Fruit fly (Drosophila melanogaster): ENCODE results near the gene CG4982.
A peak's percentile ranks its signal among the peaks of the same experiment; 100 is the strongest.

Gene CG4982

DNA sequence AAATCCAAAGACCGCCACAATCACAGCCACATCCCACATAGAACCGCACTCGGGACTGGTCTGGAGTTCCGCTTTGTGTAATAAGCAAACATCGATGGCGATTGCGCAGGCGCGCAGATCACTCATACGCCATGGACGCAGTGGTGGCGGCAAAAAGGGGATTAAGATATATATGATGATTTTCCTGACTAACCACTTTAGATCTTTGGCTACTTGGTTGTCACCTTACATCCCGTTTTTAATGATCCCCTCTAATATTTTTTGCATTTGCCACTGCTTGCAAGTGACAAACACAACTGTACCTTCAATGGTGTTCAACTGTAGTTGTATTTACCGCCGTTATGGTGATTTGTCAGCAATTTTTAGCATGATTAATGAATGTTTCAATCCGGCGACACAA lies 8.7 kb downstream of the CG4982 start:
- no peak for TF ChIP-seq tai (GFP tag; optimal IDR thresholded peaks at IDR 0.05)
- TF ChIP-seq CG9705 (GFP tag; optimal IDR thresholded peaks at IDR 0.05): no peak
- TF ChIP-seq ey (GFP tag; optimal IDR thresholded peaks at IDR 0.05): peak; percentile 32
- TF ChIP-seq dmrt93B (GFP tag; optimal IDR thresholded peaks at IDR 0.05): no peak
- no peak for TF ChIP-seq Hnf4 (GFP tag; optimal IDR thresholded peaks at IDR 0.05)
- TF ChIP-seq br (GFP tag; optimal IDR thresholded peaks at IDR 0.05): peak; percentile 17
- no peak for TF ChIP-seq brk (GFP tag; optimal IDR thresholded peaks at IDR 0.05)
- TF ChIP-seq foxo (GFP tag; optimal IDR thresholded peaks at IDR 0.05): peak in 1 of 2 experiments; percentile 55
- TF ChIP-seq rgr (GFP tag; optimal IDR thresholded peaks at IDR 0.05): no peak
- no peak for TF ChIP-seq CrebA (GFP tag; optimal IDR thresholded peaks at IDR 0.05; ENCODE audit: borderline replicate concordance)
- no peak for TF ChIP-seq sv (GFP tag; optimal IDR thresholded peaks at IDR 0.05)
- TF ChIP-seq h (GFP tag; optimal IDR thresholded peaks at IDR 0.05): no peak

DNA sequence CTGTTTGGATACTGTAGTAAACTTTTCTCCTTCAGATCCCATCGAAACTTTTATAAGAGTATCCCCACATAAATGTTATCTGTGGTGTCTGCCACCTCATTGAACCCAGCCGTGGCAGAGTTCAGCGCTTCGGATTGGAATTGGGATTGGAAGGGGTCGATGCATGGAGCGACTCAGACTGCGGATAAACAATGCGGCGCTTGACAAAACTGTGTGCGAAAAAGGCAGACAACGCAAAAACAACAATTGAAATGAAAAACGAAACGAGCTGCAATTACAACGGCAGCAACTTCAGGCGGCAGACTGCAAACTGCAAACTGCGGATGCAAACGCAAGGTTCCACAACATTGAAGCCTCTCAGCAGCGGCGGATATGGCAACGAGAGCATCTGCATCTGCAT lies 12.7 kb downstream of the CG4982 start, which contains the start of gene CG13062:
CG13062 (plus strand) TSS at position 301 of the 400 bp plus-strand sequence.
- no peak for TF ChIP-seq sv (GFP tag; optimal IDR thresholded peaks at IDR 0.05)
- TF ChIP-seq jim (GFP tag; optimal IDR thresholded peaks at IDR 0.05): no peak
- no peak for TF ChIP-seq CrebA (GFP tag; optimal IDR thresholded peaks at IDR 0.05; ENCODE audit: borderline replicate concordance)
- TF ChIP-seq N (GFP tag; optimal IDR thresholded peaks at IDR 0.05): no peak
- TF ChIP-seq fru (GFP tag; optimal IDR thresholded peaks at IDR 0.05): no peak
- no peak for TF ChIP-seq Hr83 (GFP tag; optimal IDR thresholded peaks at IDR 0.05; ENCODE audit: poor library complexity, severe bottlenecking)
- no peak for TF ChIP-seq foxo (GFP tag; optimal IDR thresholded peaks at IDR 0.05)
- TF ChIP-seq lola (GFP tag; optimal IDR thresholded peaks at IDR 0.05): no peak
- TF ChIP-seq Rel (GFP tag; optimal IDR thresholded peaks at IDR 0.05): no peak
- no peak for TF ChIP-seq Rel (tag; optimal IDR thresholded peaks at IDR 0.05)
- no peak for TF ChIP-seq Vsx2 (GFP tag; optimal IDR thresholded peaks at IDR 0.05; ENCODE audit: partially characterized antibody)
- no peak for TF ChIP-seq dmrt93B (GFP tag; optimal IDR thresholded peaks at IDR 0.05)
- TF ChIP-seq GATAd (GFP tag; optimal IDR thresholded peaks at IDR 0.05): no peak
- TF ChIP-seq woc (GFP tag; optimal IDR thresholded peaks at IDR 0.05): no peak
- TF ChIP-seq Mio (GFP tag; optimal IDR thresholded peaks at IDR 0.05): no peak

DNA sequence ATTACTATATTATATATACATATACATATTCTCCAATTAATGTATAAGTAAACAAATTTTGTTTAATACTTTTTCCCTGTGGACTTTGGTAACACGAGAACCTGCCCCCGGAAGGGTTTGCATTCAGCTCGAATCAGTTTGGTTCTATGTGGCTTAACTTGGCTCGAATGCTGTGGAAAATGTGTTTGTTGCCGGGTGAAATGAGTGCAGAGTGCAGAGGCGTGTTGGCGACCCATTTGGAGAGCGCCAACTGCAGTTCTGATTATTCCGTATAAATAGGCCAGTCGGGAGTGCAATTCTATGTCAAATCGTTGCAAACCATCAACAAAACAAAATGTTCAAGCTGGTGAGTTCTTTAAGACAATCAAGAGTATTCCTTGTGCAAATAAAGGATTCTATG lies 16.5 kb downstream of the CG4982 start, which contains the start of gene Nplp3:
Nplp3 (plus strand) TSS at position 301 of the 400 bp plus-strand sequence.
- TF ChIP-seq pan (optimal IDR thresholded peaks at IDR 0.05) (no peak), Mio (GFP tag; optimal IDR thresholded peaks at IDR 0.05) (no peak), lola (GFP tag; optimal IDR thresholded peaks at IDR 0.05) (no peak), Sp1 (GFP tag; optimal IDR thresholded peaks at IDR 0.05) (no peak), h (GFP tag; optimal IDR thresholded peaks at IDR 0.05) (no peak), sage (GFP tag; optimal IDR thresholded peaks at IDR 0.05) (no peak), rgr (GFP tag; optimal IDR thresholded peaks at IDR 0.05) (no peak), dsf (GFP tag; optimal IDR thresholded peaks at IDR 0.05; ENCODE audit: borderline replicate concordance) (no peak), dl (GFP tag; optimal IDR thresholded peaks at IDR 0.05; ENCODE audit: insufficient read depth in 1 of 2, partially characterized antibody in 2 of 2) (no peak), Hr78 (GFP tag; optimal IDR thresholded peaks at IDR 0.05) (no peak), Rel (GFP tag; optimal IDR thresholded peaks at IDR 0.05) (no peak), Rel (tag; optimal IDR thresholded peaks at IDR 0.05) (no peak)

DNA sequence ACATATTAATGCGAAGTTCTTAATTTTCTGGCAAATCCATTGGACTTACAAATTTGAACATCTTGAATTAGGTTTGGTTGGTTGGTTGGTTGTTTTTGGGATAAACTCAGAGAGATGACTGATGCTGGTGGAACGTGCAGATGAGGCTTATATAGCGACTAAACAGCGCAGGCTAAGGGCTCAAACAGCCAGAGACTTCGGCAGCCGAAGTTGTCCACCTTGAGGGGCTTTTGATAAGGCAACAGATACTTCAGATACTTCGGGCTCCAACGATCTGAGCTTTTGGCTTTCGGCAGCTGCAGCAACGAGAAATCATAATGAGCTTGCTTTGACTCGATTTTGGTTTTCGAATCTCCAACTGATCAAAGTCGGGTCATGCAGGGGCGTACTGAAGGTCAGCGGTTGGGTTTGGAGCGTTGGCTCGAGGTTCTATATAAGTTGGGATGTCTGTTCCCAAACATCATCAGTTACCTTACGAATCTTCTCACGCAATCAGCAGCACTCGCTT lies 18.2 kb downstream of the CG4982 start, which contains the start of the genes CG13041 and CG13060:
CG13041 (minus strand) TSS at position 128 of the 508 bp plus-strand sequence.
CG13060 (plus strand) TSS at position 458 of the 508 bp plus-strand sequence.
- TF ChIP-seq Dfd (GFP tag; optimal IDR thresholded peaks at IDR 0.05): no peak
- no peak for TF ChIP-seq foxo (GFP tag; optimal IDR thresholded peaks at IDR 0.05)
- no peak for TF ChIP-seq psq (GFP tag; optimal IDR thresholded peaks at IDR 0.05)
- TF ChIP-seq CG32264 (GFP tag; optimal IDR thresholded peaks at IDR 0.05): no peak
- no peak for TF ChIP-seq Rel (GFP tag; optimal IDR thresholded peaks at IDR 0.05)
- no peak for TF ChIP-seq Rel (tag; optimal IDR thresholded peaks at IDR 0.05)
- TF ChIP-seq Myc (optimal IDR thresholded peaks at IDR 0.05): no peak
- no peak for TF ChIP-seq OdsH (GFP tag; optimal IDR thresholded peaks at IDR 0.05)
- no peak for TF ChIP-seq usp (GFP tag; optimal IDR thresholded peaks at IDR 0.05)
- TF ChIP-seq dl (GFP tag; optimal IDR thresholded peaks at IDR 0.05; ENCODE audit: insufficient read depth in 1 of 2, partially characterized antibody in 2 of 2): no peak
- TF ChIP-seq Hr83 (GFP tag; optimal IDR thresholded peaks at IDR 0.05; ENCODE audit: poor library complexity, severe bottlenecking): no peak
- TF ChIP-seq h (GFP tag; optimal IDR thresholded peaks at IDR 0.05): no peak
- no peak for TF ChIP-seq HLH106 (tag; optimal IDR thresholded peaks at IDR 0.05)
- TF ChIP-seq brk (GFP tag; optimal IDR thresholded peaks at IDR 0.05): no peak
- no peak for TF ChIP-seq jim (GFP tag; optimal IDR thresholded peaks at IDR 0.05)
- TF ChIP-seq Sp1 (GFP tag; optimal IDR thresholded peaks at IDR 0.05): no peak
- TF ChIP-seq Hnf4 (GFP tag; optimal IDR thresholded peaks at IDR 0.05): no peak
- TF ChIP-seq fru (GFP tag; optimal IDR thresholded peaks at IDR 0.05): no peak
- no peak for TF ChIP-seq dsf (GFP tag; optimal IDR thresholded peaks at IDR 0.05; ENCODE audit: borderline replicate concordance)

All from whole organism, wandering third instar larva.